Fruit fly (Drosophila melanogaster): ENCODE measurements around the gene frc.

DNA sequence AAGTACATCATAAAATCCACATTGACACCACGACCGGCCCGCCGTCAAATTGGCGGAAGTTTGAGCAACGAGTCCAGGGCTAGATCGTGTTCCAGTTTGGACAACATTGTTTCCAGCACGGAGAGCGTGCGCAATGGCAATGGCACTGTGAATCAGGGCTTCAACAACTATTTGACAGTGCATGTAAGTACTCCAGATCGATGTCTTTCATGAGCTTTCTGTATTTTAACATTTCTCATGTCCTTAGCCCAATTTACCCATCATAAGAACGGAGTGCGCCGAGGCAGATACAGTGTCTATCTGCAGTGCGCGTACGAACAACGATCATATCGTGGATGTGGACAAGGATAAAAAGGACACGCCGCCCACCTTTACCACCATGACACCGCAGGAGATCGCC, 40.9 kb upstream of the frc start:
- TF ChIP-seq danr (GFP tag; IDR thresholded peaks at IDR 0.05) = no peak
- no peak for TF ChIP-seq NC2β (GFP tag; optimal IDR thresholded peaks at IDR 0.05)
- no peak for TF ChIP-seq twi (tag; optimal IDR thresholded peaks at IDR 0.05)
- no peak for TF ChIP-seq dati (GFP tag; IDR thresholded peaks at IDR 0.05)
- no peak for TF ChIP-seq CG3281 (GFP tag; optimal IDR thresholded peaks at IDR 0.05)
- TF ChIP-seq row (GFP tag; IDR thresholded peaks at IDR 0.05) = no peak
